Worm (Caenorhabditis elegans): ENCODE results near the gene C31B8.9.

DNA sequence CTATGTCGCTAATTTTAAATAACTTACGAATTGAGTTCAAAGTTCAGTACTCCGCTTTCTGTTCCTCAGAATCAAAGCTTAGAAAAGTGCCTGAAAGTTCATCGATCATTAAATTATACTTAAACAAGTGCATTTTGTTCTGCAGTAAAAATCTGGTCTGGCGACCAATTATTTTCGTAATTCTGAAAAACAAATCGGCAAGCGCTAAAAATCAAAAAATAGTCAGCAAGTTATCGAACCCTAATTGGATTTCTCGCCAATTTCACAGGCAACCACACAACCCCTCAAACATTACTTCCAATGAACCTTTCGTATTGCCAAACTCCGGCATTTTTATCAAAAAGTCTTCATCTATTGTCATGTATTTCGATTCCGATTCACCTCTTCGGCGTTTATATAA, 49.8 kb downstream of the C31B8.9 start, which contains the start of gene srh-272:
- TF ChIP-seq unc-62 (GFP tag; optimal IDR thresholded peaks at IDR 0.05 in 1 of 2) (no peak), unc-62 (tag; optimal IDR thresholded peaks at IDR 0.05) (no peak), unc-130 (GFP tag; optimal IDR thresholded peaks at IDR 0.05) (no peak), nhr-25 (tag; optimal IDR thresholded peaks at IDR 0.05; ENCODE audit: borderline replicate concordance, insufficient read depth) (no peak), Y5F2A.4 (GFP tag; optimal IDR thresholded peaks at IDR 0.05) (no peak), lir-3 (tag; optimal IDR thresholded peaks at IDR 0.05) (no peak), mdl-1 (tag; optimal IDR thresholded peaks at IDR 0.05) (no peak), nhr-6 (tag; optimal IDR thresholded peaks at IDR 0.05) (no peak), snpc-4 (tag; optimal IDR thresholded peaks at IDR 0.05) (no peak), dpl-1 (GFP tag; optimal IDR thresholded peaks at IDR 0.05) (no peak)

Measured in whole organism, L4 larva.